Worm (Caenorhabditis elegans) whole organism, L1 larva: ENCODE results near the gene T06C12.9.

Experiments used
- C04F5.9 ChIP-seq: sonication (generic microtip); optimal IDR thresholded peaks from 2 replicates; lab custom pipeline; 2016; ENCODE audit warnings: missing genetic modification characterization, missing compliant biosample characterization
- C16A3.4 ChIP-seq: fragments of 150-350 bp; optimal IDR thresholded peaks from 2 replicates; lab custom pipeline; 2014; ENCODE audit warnings: missing biosample characterization, missing genetic modification characterization
- C34B4.2 ChIP-seq: sonication (generic microtip); optimal IDR thresholded peaks from 2 replicates; lab custom pipeline; 2017; ENCODE audit warnings: mild to moderate bottlenecking, missing genetic modification characterization, missing compliant biosample characterization
- F16B12.6 ChIP-seq: fragments of 150-350 bp; optimal IDR thresholded peaks from 2 replicates; lab custom pipeline; 2014; ENCODE audit warnings: missing biosample characterization, missing genetic modification characterization
- alr-1 ChIP-seq: fragments of 200-800 bp; sonication (Bioruptor generic); optimal IDR thresholded peaks from 2 replicates; lab custom pipeline; 2018; ENCODE audit warnings: borderline replicate concordance, mild to moderate bottlenecking, missing genetic modification characterization, missing compliant biosample characterization
- ama-1 ChIP-seq: fragments of 150-350 bp; optimal IDR thresholded peaks from 2 replicates; lab custom pipeline; 2014
- blmp-1 ChIP-seq: fragments of 150-350 bp; optimal IDR thresholded peaks from 2 replicates; lab custom pipeline; 2014; ENCODE audit warnings: missing biosample characterization, missing genetic modification characterization
- ceh-82 ChIP-seq, 3 experiments: fragments of 150-350 bp in 1 of 3; sonication (generic microtip) in 2 of 3; optimal IDR thresholded peaks; 2 replicates each; lab custom pipeline; 2014 to 2017; ENCODE audit warnings: missing biosample characterization in 3 of 3, missing genetic modification characterization in 3 of 3
- ces-1 ChIP-seq: fragments of 150-350 bp; optimal IDR thresholded peaks from 2 replicates; lab custom pipeline; 2014; ENCODE audit warnings: missing biosample characterization, missing genetic modification reagents, missing genetic modification characterization
- efl-1 ChIP-seq, 4 experiments: fragments of 150-350 bp; optimal IDR thresholded peaks in 3 of 4; peaks in 1 of 4; 1 replicate in 1 of 4; 2 replicates in 3 of 4; lab custom pipeline; 2014; ENCODE audit warnings: missing biosample characterization in 2 of 4, missing genetic modification characterization in 2 of 4, missing genetic modification reagents in 2 of 4
- egl-27 ChIP-seq, 2 experiments: fragments of 150-350 bp in 1 of 2; sonication (generic microtip); optimal IDR thresholded peaks; 3 replicates each; lab custom pipeline; 2017 to 2018; ENCODE audit warnings: missing biosample characterization in 2 of 2, missing genetic modification characterization in 2 of 2, missing genetic modification reagents in 2 of 2
- elt-2 ChIP-seq: sonication (generic microtip); optimal IDR thresholded peaks from 2 replicates; lab custom pipeline; 2016; ENCODE audit warnings: missing genetic modification characterization, mild to moderate bottlenecking, inconsistent platforms, missing compliant biosample characterization, missing genetic modification reagents
- elt-3 ChIP-seq, 6 experiments: fragments of 150-350 bp in 1 of 6; sonication (generic microtip); optimal IDR thresholded peaks; 2 replicates each; lab custom pipeline; 2017 to 2018; ENCODE audit warnings: missing biosample characterization in 6 of 6, missing genetic modification characterization in 6 of 6, inconsistent platforms in 1 of 6
- fkh-4 ChIP-seq: sonication (generic microtip); optimal IDR thresholded peaks from 2 replicates; lab custom pipeline; 2016; ENCODE audit warnings: missing compliant biosample characterization, missing genetic modification characterization, borderline replicate concordance
- fkh-8 ChIP-seq: sonication (generic microtip); optimal IDR thresholded peaks from 2 replicates; lab custom pipeline; 2016; ENCODE audit warnings: mild to moderate bottlenecking, missing genetic modification characterization, missing compliant biosample characterization
- fos-1 ChIP-seq: fragments of 150-350 bp; optimal IDR thresholded peaks from 2 replicates; lab custom pipeline; 2014; ENCODE audit warnings: missing biosample characterization, missing genetic modification characterization
- irx-1 ChIP-seq: sonication (generic microtip); optimal IDR thresholded peaks from 2 replicates; lab custom pipeline; 2016; ENCODE audit warnings: missing genetic modification characterization, missing compliant biosample characterization
- jun-1 ChIP-seq: fragments of 150-350 bp; optimal IDR thresholded peaks from 2 replicates; lab custom pipeline; 2014; ENCODE audit warnings: missing biosample characterization, missing genetic modification reagents, missing genetic modification characterization
- lin-13 ChIP-seq: fragments of 150-350 bp; optimal IDR thresholded peaks from 2 replicates; lab custom pipeline; 2014; ENCODE audit warnings: missing biosample characterization, missing genetic modification reagents, missing genetic modification characterization
- lin-14 ChIP-seq: fragments of 200-800 bp; sonication (Bioruptor generic); optimal IDR thresholded peaks from 2 replicates; lab custom pipeline; 2018; ENCODE audit warnings: mild to moderate bottlenecking, missing genetic modification characterization, moderate library complexity, missing compliant biosample characterization
- lin-15B ChIP-seq: fragments of 150-350 bp; sonication (generic microtip); optimal IDR thresholded peaks from 3 replicates; lab custom pipeline; 2014; ENCODE audit warnings: missing biosample characterization, missing genetic modification characterization
- lin-35 ChIP-seq, 2 experiments: fragments of 150-350 bp; optimal IDR thresholded peaks; 2 replicates each; lab custom pipeline; 2014; ENCODE audit warnings: missing biosample characterization in 2 of 2, missing genetic modification characterization in 2 of 2, missing genetic modification reagents in 2 of 2
- lsy-2 ChIP-seq, 2 experiments: fragments of 150-350 bp; optimal IDR thresholded peaks; 2 replicates each; lab custom pipeline; 2014; ENCODE audit warnings: missing biosample characterization in 2 of 2, missing genetic modification characterization in 2 of 2
- mab-9 ChIP-seq: fragments of 200-800 bp; sonication (Bioruptor generic); IDR thresholded peaks from 2 replicates; pipeline ENCODE4 v1.3.6; 2022; ENCODE audit warnings: missing genetic modification reagents, missing genetic modification characterization, missing compliant biosample characterization
- mdl-1 ChIP-seq, 2 experiments: fragments of 150-350 bp; optimal IDR thresholded peaks; 2 replicates each; lab custom pipeline; 2014 to 2017; ENCODE audit warnings: missing biosample characterization in 2 of 2, missing genetic modification characterization in 2 of 2, inconsistent platforms in 1 of 2
- mep-1 ChIP-seq: fragments of 150-350 bp; optimal IDR thresholded peaks from 2 replicates; lab custom pipeline; 2014; ENCODE audit warnings: missing biosample characterization, missing genetic modification characterization
- nhr-11 ChIP-seq: fragments of 150-350 bp; optimal IDR thresholded peaks from 2 replicates; lab custom pipeline; 2014; ENCODE audit warnings: missing biosample characterization, missing genetic modification characterization
- nhr-19 ChIP-seq: fragments of 200-800 bp; sonication (Bioruptor generic); conservative IDR thresholded peaks from 2 replicates; pipeline ENCODE4 v1.3.6; 2022; ENCODE audit warnings: missing genetic modification characterization, missing compliant biosample characterization
- nhr-20 ChIP-seq: sonication (generic microtip); optimal IDR thresholded peaks from 2 replicates; lab custom pipeline; 2016; ENCODE audit warnings: mild to moderate bottlenecking, missing genetic modification characterization, missing compliant biosample characterization
- nhr-237 ChIP-seq: fragments of 150-350 bp; optimal IDR thresholded peaks from 2 replicates; lab custom pipeline; 2014; ENCODE audit warnings: missing biosample characterization, missing genetic modification characterization
- nhr-28 ChIP-seq: fragments of 150-350 bp; optimal IDR thresholded peaks from 2 replicates; lab custom pipeline; 2014; ENCODE audit warnings: missing biosample characterization, missing genetic modification characterization
- nhr-47 ChIP-seq: sonication (generic microtip); optimal IDR thresholded peaks from 2 replicates; lab custom pipeline; 2016; ENCODE audit warnings: mild to moderate bottlenecking, missing genetic modification characterization, moderate library complexity, missing compliant biosample characterization
- nhr-71 ChIP-seq: sonication (generic microtip); optimal IDR thresholded peaks from 2 replicates; lab custom pipeline; 2016; ENCODE audit warnings: mild to moderate bottlenecking, missing genetic modification characterization, moderate library complexity, missing compliant biosample characterization
- nhr-77 ChIP-seq: fragments of 150-350 bp; optimal IDR thresholded peaks from 2 replicates; lab custom pipeline; 2014; ENCODE audit warnings: missing biosample characterization, missing genetic modification characterization
- nhr-84 ChIP-seq: sonication (generic microtip); optimal IDR thresholded peaks from 2 replicates; lab custom pipeline; 2017; ENCODE audit warnings: missing biosample characterization, missing genetic modification characterization
- nhr-90 ChIP-seq: sonication (generic microtip); optimal IDR thresholded peaks from 2 replicates; lab custom pipeline; 2016; ENCODE audit warnings: mild to moderate bottlenecking, missing genetic modification characterization, missing compliant biosample characterization; ENCODE audit not compliant: poor library complexity
- pag-3 ChIP-seq: sonication (generic microtip); optimal IDR thresholded peaks from 2 replicates; lab custom pipeline; 2017; ENCODE audit warnings: missing genetic modification characterization, mild to moderate bottlenecking, missing compliant biosample characterization, antibody characterized with exemption, borderline replicate concordance; ENCODE audit not compliant: insufficient read depth
- pqm-1 ChIP-seq: sonication (generic microtip); optimal IDR thresholded peaks from 3 replicates; lab custom pipeline; 2017; ENCODE audit warnings: missing biosample characterization, missing genetic modification characterization
- skn-1 ChIP-seq: fragments of 150-350 bp; optimal IDR thresholded peaks from 2 replicates; lab custom pipeline; 2014; ENCODE audit warnings: missing biosample characterization, missing genetic modification characterization
- snpc-4 ChIP-seq: fragments of 150-350 bp; optimal IDR thresholded peaks from 2 replicates; lab custom pipeline; 2014; ENCODE audit warnings: missing biosample characterization, missing genetic modification characterization
- snu-23 ChIP-seq: sonication (generic microtip); optimal IDR thresholded peaks from 2 replicates; lab custom pipeline; 2016; ENCODE audit warnings: missing genetic modification characterization, missing compliant biosample characterization
- swsn-7 ChIP-seq: sonication (generic microtip); optimal IDR thresholded peaks from 2 replicates; lab custom pipeline; 2016; ENCODE audit warnings: missing genetic modification characterization, missing compliant biosample characterization
- tbx-2 ChIP-seq: sonication (generic microtip); optimal IDR thresholded peaks from 2 replicates; lab custom pipeline; 2016; ENCODE audit warnings: missing genetic modification characterization, missing compliant biosample characterization
- tlp-1 ChIP-seq: fragments of 150-350 bp; optimal IDR thresholded peaks from 2 replicates; lab custom pipeline; 2014; ENCODE audit warnings: missing biosample characterization, missing genetic modification characterization
- unc-130 ChIP-seq: fragments of 150-350 bp; optimal IDR thresholded peaks from 2 replicates; lab custom pipeline; 2017; ENCODE audit warnings: missing biosample characterization, missing genetic modification characterization, inconsistent platforms
- zip-4 ChIP-seq: fragments of 200-800 bp; sonication (Bioruptor generic); optimal IDR thresholded peaks from 2 replicates; lab custom pipeline; 2018; ENCODE audit warnings: mild to moderate bottlenecking, missing genetic modification characterization, moderate library complexity, missing compliant biosample characterization
- ztf-4 ChIP-seq: fragments of 150-350 bp; optimal IDR thresholded peaks from 2 replicates; lab custom pipeline; 2014; ENCODE audit warnings: missing biosample characterization, missing genetic modification characterization

The T06C12.9 gene

DNA sequence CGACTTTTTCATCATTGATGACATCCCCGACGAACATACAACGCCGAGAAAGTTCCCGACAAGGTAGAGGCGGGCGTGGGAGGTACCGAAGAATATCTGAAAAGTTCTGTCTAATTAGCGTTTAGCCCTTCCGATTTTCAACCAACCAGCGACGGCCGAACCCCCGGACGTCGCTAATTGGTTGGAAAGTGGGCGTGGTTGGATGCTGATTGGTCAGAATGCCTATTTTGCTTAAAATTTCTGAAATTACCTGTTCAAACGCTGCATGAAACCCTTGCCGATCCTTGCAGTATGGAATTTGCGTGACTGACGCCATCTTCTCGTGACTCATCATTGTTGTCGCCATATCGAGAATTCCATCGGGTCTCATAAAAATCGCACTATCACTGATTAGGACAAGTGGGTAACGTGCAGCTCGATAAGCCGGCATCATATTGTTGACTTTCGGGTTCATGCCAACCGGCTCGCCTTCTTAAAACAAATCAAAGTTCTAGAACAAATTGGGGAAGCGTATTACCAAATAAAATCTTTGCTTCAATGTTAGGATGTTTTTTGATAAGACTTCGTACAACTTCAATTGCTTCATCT lies 1.9 kb upstream of the T06C12.9 start:
- TF ChIP-seq nhr-20 (tag; lab: Kevin White, UChicago) (peak; percentile 24), tlp-1 (tag; lab: Kevin White, UChicago) (peak; percentile 19), lin-35 (GFP tag; optimal IDR thresholded peaks at IDR 0.05; lab: Kevin White, UChicago) (peak in 1 of 2 experiments; percentile 25), lin-15B (tag; lab: Kevin White, UChicago) (no peak), elt-2 (tag; lab: Kevin White, UChicago) (peak; percentile 87), snpc-4 (no peak), swsn-7 (tag; lab: Kevin White, UChicago) (no peak), mdl-1 (tag; optimal IDR thresholded peaks at IDR 0.05; lab: Kevin White, UChicago) (no peak), nhr-90 (tag; lab: Kevin White, UChicago) (peak; percentile 18)
- TF ChIP-seq, all 84 proteins: peak for 5

DNA sequence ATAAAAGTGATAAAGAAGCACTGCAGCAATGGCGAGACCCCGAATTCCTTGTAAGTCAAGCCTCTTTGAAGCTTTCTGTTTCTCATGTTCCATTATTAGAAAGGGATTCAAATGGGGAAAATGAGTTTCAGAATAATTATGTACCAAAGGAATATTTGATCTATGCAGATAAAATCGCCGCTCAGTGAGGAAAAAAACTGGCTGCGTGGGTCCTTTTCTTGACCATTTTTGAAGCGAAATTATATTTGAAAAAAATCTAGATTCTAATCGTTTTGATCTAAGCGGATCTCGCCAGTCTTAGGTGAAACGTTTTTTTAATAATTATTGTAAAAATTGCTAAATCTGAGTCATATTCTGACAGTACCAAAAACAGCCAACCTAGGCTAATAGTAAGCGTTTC lies 1.2 kb downstream of the T06C12.9 start, which contains the start of gene oac-42:
TSS of gene oac-42 (minus strand) at position 101 of the 400 bp plus-strand sequence.
- TF ChIP-seq pqm-1: no peak
- no peak for TF ChIP-seq swsn-7 (tag; lab: Kevin White, UChicago)
- no peak for TF ChIP-seq pag-3 (tag; lab: Kevin White, UChicago)
- no peak for TF ChIP-seq lsy-2 (tag; optimal IDR thresholded peaks at IDR 0.05; lab: Kevin White, UChicago)
- no peak for TF ChIP-seq nhr-77
- TF ChIP-seq C16A3.4 (tag; lab: Kevin White, UChicago): no peak
- TF ChIP-seq jun-1: no peak

DNA sequence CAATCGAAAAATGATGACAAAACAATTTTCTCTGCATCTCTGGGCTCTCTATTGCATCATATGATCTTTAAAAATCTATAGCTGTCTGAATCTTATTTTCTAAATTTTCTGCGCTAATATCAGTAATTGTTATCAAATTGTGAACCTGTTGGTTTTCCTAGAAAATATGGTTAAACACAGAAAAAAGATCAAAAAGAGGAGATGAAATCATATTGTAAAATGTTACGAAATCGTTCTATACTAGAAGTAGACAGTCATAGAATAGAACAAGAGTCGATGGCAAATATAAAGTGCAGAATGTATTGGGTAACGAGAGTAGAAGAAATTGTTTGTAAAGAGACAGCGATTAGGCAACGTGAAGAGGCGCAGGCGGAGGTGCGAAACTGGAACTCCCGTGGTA lies 5.2 kb downstream of the T06C12.9 start:
- TF ChIP-seq fos-1 (tag; lab: Kevin White, UChicago): peak; percentile 16
- peak; percentile 53 for TF ChIP-seq nhr-11 (tag; lab: Kevin White, UChicago)
- peak; percentile 31 for TF ChIP-seq blmp-1
- TF ChIP-seq snu-23 (GFP tag; lab: Kevin White, UChicago): peak; percentile 37
- peak in 1 of 2 experiments; percentile 20 for TF ChIP-seq egl-27 (tag; optimal IDR thresholded peaks at IDR 0.05; lab: Kevin White, UChicago)
- TF ChIP-seq fkh-4 (tag; lab: Kevin White, UChicago): no peak
- TF ChIP-seq lsy-2 (tag; optimal IDR thresholded peaks at IDR 0.05; lab: Kevin White, UChicago): peak; percentile 15 to 81
- peak; percentile 59 for TF ChIP-seq nhr-47 (tag; lab: Kevin White, UChicago)
- no peak for TF ChIP-seq ama-1 (lab: Kevin White, UChicago)
- TF ChIP-seq mab-9 (GFP tag; lab: Robert Waterston, UW): no peak
- no peak for TF ChIP-seq C34B4.2
- TF ChIP-seq skn-1 (tag; lab: Kevin White, UChicago): peak; percentile 100
- peak; percentile 34 for TF ChIP-seq irx-1
- no peak for TF ChIP-seq alr-1 (tag; lab: Kevin White, UChicago)
- TF ChIP-seq fkh-8 (tag; lab: Kevin White, UChicago): no peak
- TF ChIP-seq lin-13 (GFP tag; lab: Kevin White, UChicago): no peak
- TF ChIP-seq ztf-4 (tag; lab: Kevin White, UChicago): no peak
- TF ChIP-seq C16A3.4 (tag; lab: Kevin White, UChicago): peak; percentile 54
- TF ChIP-seq unc-130 (tag; lab: Kevin White, UChicago): no peak
- TF ChIP-seq lin-14 (GFP tag; lab: Kevin White, UChicago): peak; percentile 73
- peak; percentile 41 for TF ChIP-seq tbx-2
- peak; percentile 43 for TF ChIP-seq nhr-19 (GFP tag; lab: Robert Waterston, UW)
- TF ChIP-seq nhr-20 (tag; lab: Kevin White, UChicago): peak; percentile 70
- TF ChIP-seq lin-35 (GFP tag; optimal IDR thresholded peaks at IDR 0.05; lab: Kevin White, UChicago): peak in 1 of 2 experiments; percentile 30
- TF ChIP-seq nhr-237 (tag; lab: Kevin White, UChicago): peak; percentile 71
- no peak for TF ChIP-seq C04F5.9 (tag; lab: Kevin White, UChicago)
- peak; percentile 58 for TF ChIP-seq elt-2 (tag; lab: Kevin White, UChicago)
- peak; percentile 66 for TF ChIP-seq nhr-28 (tag; lab: Kevin White, UChicago)
- TF ChIP-seq pag-3 (tag; lab: Kevin White, UChicago): no peak
- no peak for TF ChIP-seq nhr-84 (tag; lab: Kevin White, UChicago)
- peak; percentile 76 for TF ChIP-seq zip-4 (GFP tag; lab: Kevin White, UChicago)
- no peak for TF ChIP-seq F16B12.6
- peak in 2 of 6 experiments; percentile 59 to 83 for TF ChIP-seq elt-3 (tag; optimal IDR thresholded peaks at IDR 0.05; lab: Kevin White, UChicago)
- TF ChIP-seq ceh-82 (tag; optimal IDR thresholded peaks at IDR 0.05; lab: Kevin White, UChicago): peak in 2 of 3 experiments; percentile 30 to 49
- no peak for TF ChIP-seq ces-1 (GFP tag; lab: Kevin White, UChicago)
- TF ChIP-seq mep-1 (tag; lab: Kevin White, UChicago): peak; percentile 46
- TF ChIP-seq nhr-71 (tag; lab: Kevin White, UChicago): peak; percentile 66
- peak; percentile 10 to 40 for TF ChIP-seq efl-1 (optimal IDR thresholded peaks at IDR 0.05; lab: Kevin White, UChicago)
- no peak for TF ChIP-seq efl-1 (GFP tag; optimal IDR thresholded peaks at IDR 0.05 in 1 of 2; lab: Kevin White, UChicago)
